Fruit fly (Drosophila melanogaster): Measurements from ENCODE around the gene Orc2.

Orc2 gene

dm6 chr3R:13999531-13999930 lies 34.8 kb downstream of the Orc2 start:
- TF ChIP-seq CTCF (optimal IDR thresholded peaks at IDR 0.05) (no peak), CG8478 (optimal IDR thresholded peaks at IDR 0.05) (no peak)

dm6 chr3R:14001208-14001916 lies 36.7 kb downstream of the Orc2 start:
- no peak for TF ChIP-seq CG8478 (optimal IDR thresholded peaks at IDR 0.05)
- no peak for TF ChIP-seq CTCF (optimal IDR thresholded peaks at IDR 0.05)

- no peak for TF ChIP-seq CG8478 (optimal IDR thresholded peaks at IDR 0.05)
Observed at dm6 chr3R:14002146-14002846, 37.6 kb downstream of the Orc2 start.

- TF ChIP-seq CTCF (optimal IDR thresholded peaks at IDR 0.05) (no peak), CG8478 (optimal IDR thresholded peaks at IDR 0.05) (no peak)
Observed at dm6 chr3R:14003845-14004244, 39.2 kb downstream of the Orc2 start.

dm6 chr3R:14005152-14005551 lies 40.5 kb downstream of the Orc2 start:
- no peak for TF ChIP-seq CG8478 (optimal IDR thresholded peaks at IDR 0.05)
- no peak for TF ChIP-seq CTCF (optimal IDR thresholded peaks at IDR 0.05)

dm6 chr3R:14006224-14006892 lies 41.7 kb downstream of the Orc2 start:
- TF ChIP-seq CG8478 (optimal IDR thresholded peaks at IDR 0.05) (no peak), CTCF (optimal IDR thresholded peaks at IDR 0.05) (no peak)

- no peak for TF ChIP-seq CG8478 (optimal IDR thresholded peaks at IDR 0.05)
- TF ChIP-seq CTCF (optimal IDR thresholded peaks at IDR 0.05), result no peak
Observed at dm6 chr3R:14006893-14007255, 42.2 kb downstream of the Orc2 start.

dm6 chr3R:14007550-14007949 lies 42.9 kb downstream of the Orc2 start:
- TF ChIP-seq CTCF (optimal IDR thresholded peaks at IDR 0.05) (no peak), CG8478 (optimal IDR thresholded peaks at IDR 0.05) (no peak)

dm6 chr3R:14008854-14009253 lies 44.2 kb downstream of the Orc2 start:
- TF ChIP-seq CG8478 (optimal IDR thresholded peaks at IDR 0.05) (no peak), CTCF (optimal IDR thresholded peaks at IDR 0.05) (no peak)

- TF ChIP-seq CTCF (optimal IDR thresholded peaks at IDR 0.05) (no peak), CG8478 (optimal IDR thresholded peaks at IDR 0.05) (no peak)
Observed at dm6 chr3R:14009643-14010042, 45.0 kb downstream of the Orc2 start.

- no peak for TF ChIP-seq CG8478 (optimal IDR thresholded peaks at IDR 0.05)
Observed at dm6 chr3R:14011175-14011574, 46.5 kb downstream of the Orc2 start.

- TF ChIP-seq CG8478 (optimal IDR thresholded peaks at IDR 0.05) (no peak), CTCF (optimal IDR thresholded peaks at IDR 0.05) (no peak)
Observed at dm6 chr3R:14011629-14012028, 46.9 kb downstream of the Orc2 start.

dm6 chr3R:14012478-14013146 lies 47.9 kb downstream of the Orc2 start:
- TF ChIP-seq CG8478 (optimal IDR thresholded peaks at IDR 0.05), result no peak
- no peak for TF ChIP-seq CTCF (optimal IDR thresholded peaks at IDR 0.05)

dm6 chr3R:14013827-14014488 lies 49.3 kb downstream of the Orc2 start:
- TF ChIP-seq CG8478 (optimal IDR thresholded peaks at IDR 0.05), result no peak
- no peak for TF ChIP-seq CTCF (optimal IDR thresholded peaks at IDR 0.05)

- no peak for TF ChIP-seq CG8478 (optimal IDR thresholded peaks at IDR 0.05)
Observed at dm6 chr3R:14014580-14014979, 49.9 kb downstream of the Orc2 start.
